Worm (Caenorhabditis elegans): Measurements from ENCODE around the gene plp-2.
A peak's percentile ranks its signal among the peaks of the same experiment; 100 is the strongest.

DNA sequence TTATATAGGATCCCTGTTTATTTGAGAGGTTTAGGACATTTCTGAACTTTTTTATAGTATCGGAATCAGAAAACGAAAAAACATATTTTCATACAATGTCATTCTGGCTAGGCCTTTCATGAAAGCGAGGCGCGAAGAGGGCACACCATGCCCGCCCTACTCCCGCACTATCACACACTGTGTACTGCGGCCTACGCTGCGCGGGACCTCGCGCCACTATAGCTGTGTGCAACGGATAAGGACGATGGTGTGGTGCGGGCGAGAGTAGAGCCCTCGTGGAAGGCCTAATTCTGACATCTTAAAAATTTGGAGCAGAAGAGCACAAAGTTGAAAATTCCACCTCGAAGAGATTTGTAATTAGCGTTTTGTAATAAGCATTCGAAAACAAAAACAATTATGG is 28.3 kb upstream of the plp-2 start:
- TF ChIP-seq unc-62 (GFP tag; optimal IDR thresholded peaks at IDR 0.05) = no peak
- peak; percentile 27 for TF ChIP-seq snpc-4 (GFP tag; optimal IDR thresholded peaks at IDR 0.05)
- peak in 1 of 4 experiments; percentile 58 for TF ChIP-seq snpc-4 (tag; optimal IDR thresholded peaks at IDR 0.05)
- TF ChIP-seq Y79H2A.3 (GFP tag; conservative IDR thresholded peaks at IDR 0.05) = no peak
- no peak for TF ChIP-seq zim-3 (tag; optimal IDR thresholded peaks at IDR 0.05)

Measured in whole organism, young adult.